Worm (Caenorhabditis elegans) whole organism, L3 larva: Measurements from ENCODE around the gene Y55F3BR.6.

Experiments
- R02D3.7 ChIP-seq: fragments of 150-350 bp; optimal IDR thresholded peaks from 2 replicates; lab custom pipeline; 2014; ENCODE audit warnings: missing biosample characterization, missing genetic modification characterization
- ZK546.5 ChIP-seq: sonication (generic microtip); optimal IDR thresholded peaks from 2 replicates; lab custom pipeline; 2017; ENCODE audit warnings: missing biosample characterization, missing genetic modification characterization
- aly-2 ChIP-seq: fragments of 150-350 bp; optimal IDR thresholded peaks from 2 replicates; lab custom pipeline; 2014; ENCODE audit warnings: missing biosample characterization, missing genetic modification characterization
- ama-1 ChIP-seq: fragments of 150-350 bp; optimal IDR thresholded peaks from 2 replicates; lab custom pipeline; 2018
- ceh-16 ChIP-seq: sonication (generic microtip); optimal IDR thresholded peaks from 2 replicates; lab custom pipeline; 2017; ENCODE audit warnings: missing biosample characterization, missing genetic modification characterization
- ceh-28 ChIP-seq: fragments of 150-350 bp; optimal IDR thresholded peaks from 2 replicates; lab custom pipeline; 2014; ENCODE audit warnings: missing biosample characterization, missing genetic modification reagents, missing genetic modification characterization
- ceh-82 ChIP-seq: fragments of 150-350 bp; optimal IDR thresholded peaks from 2 replicates; lab custom pipeline; 2014; ENCODE audit warnings: missing biosample characterization, missing genetic modification characterization
- ceh-9 ChIP-seq: sonication (generic microtip); optimal IDR thresholded peaks from 2 replicates; lab custom pipeline; 2018; ENCODE audit warnings: missing biosample characterization, missing genetic modification characterization
- egl-5 ChIP-seq: fragments of 150-350 bp; optimal IDR thresholded peaks from 2 replicates; lab custom pipeline; 2017; ENCODE audit warnings: missing biosample characterization, missing genetic modification reagents, missing genetic modification characterization, inconsistent platforms
- elt-1 ChIP-seq: fragments of 150-350 bp; optimal IDR thresholded peaks from 2 replicates; lab custom pipeline; 2014; ENCODE audit warnings: missing biosample characterization, missing genetic modification characterization
- elt-2 ChIP-seq: sonication (generic microtip); optimal IDR thresholded peaks from 2 replicates; lab custom pipeline; 2016; ENCODE audit warnings: missing genetic modification reagents, mild to moderate bottlenecking, missing genetic modification characterization, missing compliant biosample characterization
- elt-3 ChIP-seq, 3 experiments: fragments of 150-350 bp in 1 of 3; sonication (generic microtip) in 2 of 3; optimal IDR thresholded peaks; 2 replicates in 2 of 3; 4 replicates in 1 of 3; lab custom pipeline; 2014 to 2017; ENCODE audit warnings: missing biosample characterization in 3 of 3, missing genetic modification characterization in 3 of 3
- eor-1 ChIP-seq, 2 experiments: fragments of 150-350 bp; optimal IDR thresholded peaks; 2 replicates each; lab custom pipeline; 2014 to 2018; ENCODE audit warnings: missing biosample characterization in 2 of 2, missing genetic modification characterization in 2 of 2
- fkh-10 ChIP-seq: sonication (generic microtip); optimal IDR thresholded peaks from 2 replicates; lab custom pipeline; 2017; ENCODE audit warnings: missing biosample characterization, missing genetic modification reagents, missing genetic modification characterization
- fkh-2 ChIP-seq: fragments of 150-350 bp; optimal IDR thresholded peaks from 2 replicates; lab custom pipeline; 2014; ENCODE audit warnings: missing biosample characterization, missing genetic modification reagents, missing genetic modification characterization
- fos-1 ChIP-seq: fragments of 150-350 bp; optimal IDR thresholded peaks from 2 replicates; lab custom pipeline; 2014; ENCODE audit warnings: missing biosample characterization, missing genetic modification characterization
- hmg-11 ChIP-seq: sonication (generic microtip); optimal IDR thresholded peaks from 2 replicates; lab custom pipeline; 2016; ENCODE audit warnings: missing genetic modification characterization, missing compliant biosample characterization
- jun-1 ChIP-seq: fragments of 150-350 bp; optimal IDR thresholded peaks from 2 replicates; lab custom pipeline; 2014; ENCODE audit warnings: missing biosample characterization, missing genetic modification reagents, missing genetic modification characterization
- lin-15B ChIP-seq: fragments of 150-350 bp; optimal IDR thresholded peaks from 2 replicates; lab custom pipeline; 2014; ENCODE audit warnings: missing biosample characterization, missing genetic modification characterization
- lin-39 ChIP-seq: fragments of 150-350 bp; optimal IDR thresholded peaks from 2 replicates; lab custom pipeline; 2018; ENCODE audit warnings: missing biosample characterization, missing genetic modification reagents, missing genetic modification characterization
- mdl-1 ChIP-seq: fragments of 150-350 bp; optimal IDR thresholded peaks from 2 replicates; lab custom pipeline; 2014; ENCODE audit warnings: missing biosample characterization, missing genetic modification characterization
- mml-1 ChIP-seq: fragments of 150-350 bp; sonication (generic microtip); optimal IDR thresholded peaks from 3 replicates; lab custom pipeline; 2014; ENCODE audit warnings: missing biosample characterization, missing genetic modification characterization
- nfya-1 ChIP-seq: sonication (generic microtip); optimal IDR thresholded peaks from 2 replicates; lab custom pipeline; 2017; ENCODE audit warnings: missing genetic modification characterization, mild to moderate bottlenecking, missing compliant biosample characterization, antibody characterized with exemption, moderate library complexity; ENCODE audit not compliant: insufficient read depth
- nhr-23 ChIP-seq: fragments of 150-350 bp; optimal IDR thresholded peaks from 2 replicates; lab custom pipeline; 2014; ENCODE audit warnings: missing biosample characterization, missing genetic modification reagents, missing genetic modification characterization
- nhr-25 ChIP-seq: sonication (generic microtip); optimal IDR thresholded peaks from 2 replicates; lab custom pipeline; 2017; ENCODE audit warnings: missing biosample characterization, missing genetic modification characterization
- nhr-28 ChIP-seq: fragments of 150-350 bp; optimal IDR thresholded peaks from 2 replicates; lab custom pipeline; 2014; ENCODE audit warnings: missing biosample characterization, missing genetic modification characterization
- nhr-43 ChIP-seq: sonication (generic microtip); optimal IDR thresholded peaks from 2 replicates; lab custom pipeline; 2016; ENCODE audit warnings: mild to moderate bottlenecking, missing genetic modification characterization, missing compliant biosample characterization; ENCODE audit not compliant: poor library complexity, severe bottlenecking
- pha-4 ChIP-seq: fragments of 150-350 bp; optimal IDR thresholded peaks from 2 replicates; lab custom pipeline; 2014; ENCODE audit warnings: missing biosample characterization, missing genetic modification reagents, missing genetic modification characterization
- pqm-1 ChIP-seq: fragments of 150-350 bp; optimal IDR thresholded peaks from 2 replicates; lab custom pipeline; 2017; ENCODE audit warnings: missing biosample characterization, missing genetic modification characterization, inconsistent platforms
- sea-2 ChIP-seq: fragments of 150-350 bp; sonication (generic microtip); optimal IDR thresholded peaks from 4 replicates; lab custom pipeline; 2014; ENCODE audit warnings: missing biosample characterization, missing genetic modification reagents, missing genetic modification characterization
- skn-1 ChIP-seq: fragments of 150-350 bp; optimal IDR thresholded peaks from 2 replicates; lab custom pipeline; 2014; ENCODE audit warnings: missing biosample characterization, missing genetic modification characterization
- snpc-4 ChIP-seq: fragments of 150-350 bp; optimal IDR thresholded peaks from 2 replicates; lab custom pipeline; 2014; ENCODE audit warnings: missing biosample characterization, missing genetic modification characterization
- tbx-2 ChIP-seq: sonication (generic microtip); optimal IDR thresholded peaks from 2 replicates; lab custom pipeline; 2016; ENCODE audit warnings: mild to moderate bottlenecking, missing genetic modification characterization, missing compliant biosample characterization
- unc-39 ChIP-seq: sonication (generic microtip); optimal IDR thresholded peaks from 4 replicates; lab custom pipeline; 2017; ENCODE audit warnings: missing biosample characterization, missing genetic modification characterization
- unc-62 ChIP-seq: fragments of 150-350 bp; sonication (generic microtip); optimal IDR thresholded peaks from 4 replicates; lab custom pipeline; 2014; ENCODE audit warnings: missing biosample characterization, missing genetic modification reagents, missing genetic modification characterization

Gene Y55F3BR.6

DNA sequence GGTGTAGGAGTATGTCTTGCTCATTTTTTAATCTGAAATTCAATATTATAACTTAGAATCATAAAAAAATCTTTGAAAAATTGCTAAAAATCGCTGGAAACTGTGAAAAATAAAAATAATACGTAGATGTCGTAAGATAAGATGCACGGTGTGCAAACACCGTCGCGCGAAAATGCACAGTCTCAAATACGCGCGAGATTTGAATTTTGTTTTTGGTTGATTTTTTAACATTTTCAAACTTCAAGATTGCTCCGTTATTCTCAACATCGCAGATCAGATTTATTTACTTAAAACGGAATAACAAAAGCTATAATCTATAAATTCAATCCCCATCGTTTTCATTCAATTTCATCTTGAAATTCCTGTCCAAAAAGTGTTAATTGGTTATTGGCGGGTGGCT is at the start of gene Y55F3BR.6:
TSS of gene Y55F3BR.6 (minus strand) at position 32 of the 400 bp plus-strand sequence.
- TF ChIP-seq skn-1 (tag; lab: Kevin White, UChicago) (no peak), unc-39 (tag; lab: Kevin White, UChicago) (no peak), nfya-1 (tag; lab: Kevin White, UChicago) (no peak), fkh-2 (tag; lab: Kevin White, UChicago) (no peak), nhr-43 (tag; lab: Kevin White, UChicago) (no peak), unc-62 (GFP tag; lab: Kevin White, UChicago) (no peak), nhr-23 (tag; lab: Kevin White, UChicago) (no peak), ZK546.5 (tag; lab: Kevin White, UChicago) (no peak), mml-1 (tag; lab: Kevin White, UChicago) (no peak)

DNA sequence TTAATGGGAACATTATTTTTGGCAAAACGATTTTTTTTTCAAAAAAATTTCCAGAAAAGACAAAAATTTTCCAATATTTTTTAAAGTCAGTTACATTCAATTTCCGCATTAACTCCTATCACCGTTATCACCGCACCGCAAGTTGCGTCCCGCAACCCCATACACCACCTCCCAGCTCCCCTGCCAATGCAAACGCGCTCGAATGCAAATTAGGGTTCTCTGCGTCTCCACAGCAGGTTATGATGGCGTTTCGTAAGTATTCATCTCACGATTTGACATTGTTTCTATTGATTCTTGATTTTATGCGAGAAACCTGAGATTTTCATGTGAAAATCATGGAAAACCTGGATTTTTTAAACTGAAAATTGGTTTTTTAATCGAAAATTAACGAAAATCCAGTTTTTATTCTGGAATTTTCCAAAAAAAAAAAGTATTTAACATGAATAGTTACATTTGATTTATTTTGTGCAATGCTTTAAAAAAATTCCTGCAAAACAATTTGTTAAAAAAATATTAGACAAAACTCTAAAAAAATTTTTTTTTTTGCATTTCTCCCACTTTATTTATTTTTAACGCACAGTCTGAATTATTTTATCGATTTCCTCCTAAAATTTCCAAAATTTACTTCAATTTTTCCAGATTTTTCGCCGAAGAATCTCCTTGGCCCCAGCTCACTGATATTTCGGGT is 42.9 kb upstream of the Y55F3BR.6 start, which contains the start of gene mak-2:
TSS of gene mak-2 (plus strand) at position 638 of the 688 bp plus-strand sequence.
- TF ChIP-seq lin-15B (tag; lab: Kevin White, UChicago) (peak; percentile 91), nhr-28 (tag; lab: Kevin White, UChicago) (no peak), ceh-9 (tag; lab: Kevin White, UChicago) (no peak), skn-1 (tag; lab: Kevin White, UChicago) (peak; percentile 55), nhr-23 (tag; lab: Kevin White, UChicago) (peak; percentile 80), nfya-1 (tag; lab: Kevin White, UChicago) (peak; percentile 66), lin-39 (tag; lab: Kevin White, UChicago) (peak; percentile 96), R02D3.7 (tag; lab: Kevin White, UChicago) (peak; percentile 36), nhr-25 (tag; lab: Kevin White, UChicago) (peak; percentile 63), aly-2 (no peak), pqm-1 (tag; lab: Kevin White, UChicago) (peak; percentile 58), ama-1 (peak; percentile 59), mdl-1 (no peak), snpc-4 (tag; lab: Kevin White, UChicago) (peak; percentile 83), pha-4 (tag; lab: Kevin White, UChicago) (peak; percentile 87), ceh-28 (tag; lab: Kevin White, UChicago) (peak; percentile 62), hmg-11 (tag; lab: Kevin White, UChicago) (peak; percentile 67), elt-2 (tag; lab: Kevin White, UChicago) (peak; percentile 75), jun-1 (tag; lab: Kevin White, UChicago) (peak; percentile 54), egl-5 (peak; percentile 66), tbx-2 (tag; lab: Kevin White, UChicago) (peak; percentile 13), ceh-82 (tag; lab: Kevin White, UChicago) (no peak)

DNA sequence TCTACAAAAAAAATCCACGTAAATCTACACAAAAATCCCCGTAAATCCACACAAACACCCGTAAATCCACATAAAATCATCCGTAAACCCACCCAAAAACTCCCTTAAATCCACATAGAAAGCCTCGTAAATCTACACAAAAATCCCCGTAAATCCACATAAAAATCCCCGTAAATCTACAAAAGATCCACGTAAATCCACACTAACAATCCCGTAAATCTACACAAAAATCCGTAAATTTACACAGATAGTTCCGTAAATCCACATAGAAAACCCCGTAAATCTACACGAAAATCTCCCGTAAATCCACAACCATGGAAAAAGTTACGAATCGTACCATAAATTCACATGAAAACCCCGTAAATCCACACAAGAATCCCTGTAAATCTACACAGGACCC is 36.7 kb upstream of the Y55F3BR.6 start:
- TF ChIP-seq fos-1 (no peak), nhr-43 (tag; lab: Kevin White, UChicago) (no peak), nfya-1 (tag; lab: Kevin White, UChicago) (no peak), lin-15B (tag; lab: Kevin White, UChicago) (no peak), fkh-10 (GFP tag; lab: Kevin White, UChicago) (no peak), elt-2 (tag; lab: Kevin White, UChicago) (no peak), eor-1 (tag; optimal IDR thresholded peaks at IDR 0.05; lab: Kevin White, UChicago) (no peak), lin-39 (tag; lab: Kevin White, UChicago) (no peak), R02D3.7 (tag; lab: Kevin White, UChicago) (no peak), elt-3 (tag; optimal IDR thresholded peaks at IDR 0.05; lab: Kevin White, UChicago) (no peak), nhr-23 (tag; lab: Kevin White, UChicago) (no peak), sea-2 (no peak), ZK546.5 (tag; lab: Kevin White, UChicago) (no peak), egl-5 (no peak), mdl-1 (no peak), ceh-16 (tag; lab: Kevin White, UChicago) (no peak)

DNA sequence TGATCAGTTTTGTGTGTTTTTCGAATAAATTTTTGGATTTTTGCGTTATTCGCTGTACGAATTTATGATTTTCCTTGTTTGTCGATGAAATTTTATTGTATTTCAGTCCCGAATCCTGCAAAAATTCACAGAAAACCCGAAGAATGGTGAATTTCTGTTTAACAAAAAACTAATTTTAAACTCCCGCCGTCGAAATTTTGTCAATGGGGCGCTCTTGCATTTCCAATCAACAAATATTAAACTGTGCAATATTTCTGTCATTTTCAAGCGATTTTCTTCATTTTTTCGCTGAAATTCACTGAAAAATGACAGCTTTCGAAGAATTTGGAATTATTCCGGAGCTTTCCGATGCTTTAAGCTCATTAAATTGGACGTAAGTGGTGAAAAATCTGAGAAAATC is 32.8 kb upstream of the Y55F3BR.6 start, which contains the start of gene Y55F3BR.1:
TSS of gene Y55F3BR.1 (plus strand) at position 115 of the 400 bp plus-strand sequence.
- peak; percentile 81 for TF ChIP-seq lin-15B (tag; lab: Kevin White, UChicago)
- TF ChIP-seq snpc-4 (tag; lab: Kevin White, UChicago), result peak; percentile 69
- peak; percentile 46 for TF ChIP-seq hmg-11 (tag; lab: Kevin White, UChicago)
- TF ChIP-seq elt-1 (tag; lab: Kevin White, UChicago), result no peak
- TF ChIP-seq nhr-23 (tag; lab: Kevin White, UChicago), result peak; percentile 53
- peak; percentile 42 for TF ChIP-seq egl-5
- TF ChIP-seq ceh-82 (tag; lab: Kevin White, UChicago), result no peak
- peak; percentile 61 for TF ChIP-seq nfya-1 (tag; lab: Kevin White, UChicago)
- peak; percentile 87 for TF ChIP-seq pha-4 (tag; lab: Kevin White, UChicago)
- TF ChIP-seq ceh-28 (tag; lab: Kevin White, UChicago), result peak; percentile 20
- no peak for TF ChIP-seq sea-2
- TF ChIP-seq lin-39 (tag; lab: Kevin White, UChicago), result peak; percentile 46
